Fruit fly (Drosophila melanogaster): Measurements from ENCODE around the gene Fadd.

Fadd gene

DNA sequence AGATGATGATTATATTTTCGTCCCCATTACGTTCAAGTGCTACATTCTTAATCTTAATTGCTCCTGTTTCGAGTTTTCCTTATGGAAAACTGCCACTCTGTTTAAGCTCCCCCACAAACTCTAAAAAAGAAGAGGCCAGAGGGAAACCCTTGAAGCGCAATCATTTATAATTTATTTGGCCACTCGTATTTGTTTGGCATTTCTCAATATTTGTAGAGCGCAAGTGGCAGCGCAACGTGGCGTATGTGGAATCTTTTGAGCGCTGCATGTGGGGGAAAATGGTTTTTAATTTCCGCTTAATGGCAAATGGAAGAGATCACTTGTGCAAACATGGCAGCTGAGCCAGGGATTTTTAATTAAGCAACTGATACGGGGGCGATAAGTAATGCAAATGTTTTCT, 33.0 kb downstream of the Fadd start:
- TF ChIP-seq CG17806 (tag; optimal IDR thresholded peaks at IDR 0.05) (no peak), Snoo (tag; optimal IDR thresholded peaks at IDR 0.05) (no peak), CG12605 (GFP tag; IDR thresholded peaks at IDR 0.05) (no peak), CG13204 (GFP tag; optimal IDR thresholded peaks at IDR 0.05) (no peak), Ets98B (GFP tag; IDR thresholded peaks at IDR 0.05) (no peak), CG8159 (tag; optimal IDR thresholded peaks at IDR 0.05) (no peak), CG4496 (GFP tag; IDR thresholded peaks at IDR 0.05) (no peak), CG9948 (tag; optimal IDR thresholded peaks at IDR 0.05) (no peak), CG14655 (GFP tag; optimal IDR thresholded peaks at IDR 0.05) (no peak)

dm6 chr3R:22071628-22072027, 37.4 kb downstream of the Fadd start:
- no peak for TF ChIP-seq CG9948 (tag; optimal IDR thresholded peaks at IDR 0.05)
- no peak for TF ChIP-seq Pif1B (GFP tag; optimal IDR thresholded peaks at IDR 0.05)
- no peak for TF ChIP-seq Pif1A (GFP tag; optimal IDR thresholded peaks at IDR 0.05)
- no peak for TF ChIP-seq CG32121 (GFP tag; IDR thresholded peaks at IDR 0.05)
- no peak for TF ChIP-seq CG34367 (tag; optimal IDR thresholded peaks at IDR 0.05)
- no peak for TF ChIP-seq EcR (GFP tag; optimal IDR thresholded peaks at IDR 0.05)
- TF ChIP-seq CG12605 (GFP tag; IDR thresholded peaks at IDR 0.05): no peak
- no peak for TF ChIP-seq CG15710 (tag; optimal IDR thresholded peaks at IDR 0.05)
- TF ChIP-seq CG17806 (tag; optimal IDR thresholded peaks at IDR 0.05): no peak
- TF ChIP-seq CG14655 (GFP tag; optimal IDR thresholded peaks at IDR 0.05): no peak
- TF ChIP-seq CG13204 (GFP tag; optimal IDR thresholded peaks at IDR 0.05): no peak
- TF ChIP-seq Snoo (tag; optimal IDR thresholded peaks at IDR 0.05): no peak
- no peak for TF ChIP-seq D1 (tag; optimal IDR thresholded peaks at IDR 0.05)
- no peak for TF ChIP-seq fd96Ca (GFP tag; IDR thresholded peaks at IDR 0.05)
- no peak for TF ChIP-seq CG10348 (GFP tag; IDR thresholded peaks at IDR 0.05)
- TF ChIP-seq gl (tag; optimal IDR thresholded peaks at IDR 0.05): no peak
- no peak for TF ChIP-seq rn (GFP tag; IDR thresholded peaks at IDR 0.05)
- TF ChIP-seq CG8301 (tag; optimal IDR thresholded peaks at IDR 0.05): no peak
- no peak for TF ChIP-seq Ets98B (GFP tag; IDR thresholded peaks at IDR 0.05)
- no peak for TF ChIP-seq CG8159 (tag; optimal IDR thresholded peaks at IDR 0.05)

dm6 chr3R:22072553-22072952, 38.3 kb downstream of the Fadd start:
- TF ChIP-seq Pif1A (GFP tag; optimal IDR thresholded peaks at IDR 0.05) (no peak), CG14655 (GFP tag; optimal IDR thresholded peaks at IDR 0.05) (no peak), CG15710 (tag; optimal IDR thresholded peaks at IDR 0.05) (no peak), CG10348 (GFP tag; IDR thresholded peaks at IDR 0.05) (no peak), rn (GFP tag; IDR thresholded peaks at IDR 0.05) (no peak), Snoo (tag; optimal IDR thresholded peaks at IDR 0.05) (no peak), CG9948 (tag; optimal IDR thresholded peaks at IDR 0.05) (no peak), CG13204 (GFP tag; optimal IDR thresholded peaks at IDR 0.05) (no peak), CG8301 (tag; optimal IDR thresholded peaks at IDR 0.05) (no peak), CG12605 (GFP tag; IDR thresholded peaks at IDR 0.05) (no peak), gl (tag; optimal IDR thresholded peaks at IDR 0.05) (no peak)

DNA sequence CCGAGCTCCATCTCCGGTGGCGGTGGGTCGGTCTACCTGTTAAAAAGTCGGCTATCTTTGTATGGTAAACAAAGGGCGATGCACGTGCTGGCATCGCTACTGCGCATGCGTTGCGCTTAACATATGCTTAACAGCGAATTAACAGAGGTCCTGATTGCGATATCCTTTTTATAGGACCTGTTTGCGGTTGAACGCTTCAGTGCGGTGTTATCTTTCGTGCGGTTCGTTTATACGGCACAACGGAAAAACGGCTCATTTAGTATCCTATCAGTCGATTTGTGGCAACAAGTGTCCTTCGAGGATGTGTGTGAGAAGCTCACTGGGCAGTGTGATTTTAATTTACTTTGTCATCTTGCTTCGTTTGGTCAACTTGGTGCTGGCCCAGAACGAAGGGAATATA, 45.9 kb downstream of the Fadd start, which contains the start of gene CG13408:
Gene CG13408 (plus strand): TSS at position 222 of the 400 bp plus-strand sequence.
- no peak for TF ChIP-seq CG8159 (tag; optimal IDR thresholded peaks at IDR 0.05)
- no peak for TF ChIP-seq fd96Ca (GFP tag; IDR thresholded peaks at IDR 0.05)
- peak; percentile 67 for TF ChIP-seq CG12605 (GFP tag; IDR thresholded peaks at IDR 0.05)

All from whole organism, pupa.